Worm (Caenorhabditis elegans) whole organism, L1 larva: ENCODE data around the gene M60.6.

Experiments
- efl-1 ChIP-seq, 4 experiments: fragments of 150-350 bp; optimal IDR thresholded peaks in 3 of 4; peaks in 1 of 4; 1 replicate in 1 of 4; 2 replicates in 3 of 4; lab custom pipeline; 2014; ENCODE audit warnings: missing biosample characterization in 2 of 4, missing genetic modification characterization in 2 of 4, missing genetic modification reagents in 2 of 4
- egl-27 ChIP-seq, 2 experiments: fragments of 150-350 bp in 1 of 2; sonication (generic microtip); optimal IDR thresholded peaks; 3 replicates each; lab custom pipeline; 2017 to 2018; ENCODE audit warnings: missing biosample characterization in 2 of 2, missing genetic modification characterization in 2 of 2, missing genetic modification reagents in 2 of 2
- elt-2 ChIP-seq: sonication (generic microtip); optimal IDR thresholded peaks from 2 replicates; lab custom pipeline; 2016; ENCODE audit warnings: missing genetic modification characterization, mild to moderate bottlenecking, inconsistent platforms, missing compliant biosample characterization, missing genetic modification reagents
- fkh-4 ChIP-seq: sonication (generic microtip); optimal IDR thresholded peaks from 2 replicates; lab custom pipeline; 2016; ENCODE audit warnings: missing compliant biosample characterization, missing genetic modification characterization, borderline replicate concordance
- lir-3 ChIP-seq: sonication (generic microtip); optimal IDR thresholded peaks from 2 replicates; lab custom pipeline; 2016; ENCODE audit warnings: mild to moderate bottlenecking, missing genetic modification characterization, moderate library complexity, missing compliant biosample characterization; ENCODE audit not compliant: poor library complexity
- mdl-1 ChIP-seq, 2 experiments: fragments of 150-350 bp; optimal IDR thresholded peaks; 2 replicates each; lab custom pipeline; 2014 to 2017; ENCODE audit warnings: missing biosample characterization in 2 of 2, missing genetic modification characterization in 2 of 2, inconsistent platforms in 1 of 2
- nhr-11 ChIP-seq: fragments of 150-350 bp; optimal IDR thresholded peaks from 2 replicates; lab custom pipeline; 2014; ENCODE audit warnings: missing biosample characterization, missing genetic modification characterization
- nhr-84 ChIP-seq: sonication (generic microtip); optimal IDR thresholded peaks from 2 replicates; lab custom pipeline; 2017; ENCODE audit warnings: missing biosample characterization, missing genetic modification characterization
- tbx-2 ChIP-seq: sonication (generic microtip); optimal IDR thresholded peaks from 2 replicates; lab custom pipeline; 2016; ENCODE audit warnings: missing genetic modification characterization, missing compliant biosample characterization
- unc-130 ChIP-seq: fragments of 150-350 bp; optimal IDR thresholded peaks from 2 replicates; lab custom pipeline; 2017; ENCODE audit warnings: missing biosample characterization, missing genetic modification characterization, inconsistent platforms
- zag-1 ChIP-seq: fragments of 150-350 bp; optimal IDR thresholded peaks from 2 replicates; lab custom pipeline; 2014; ENCODE audit warnings: missing biosample characterization, missing genetic modification characterization
- ztf-4 ChIP-seq: fragments of 150-350 bp; optimal IDR thresholded peaks from 2 replicates; lab custom pipeline; 2014; ENCODE audit warnings: missing biosample characterization, missing genetic modification characterization

ce11 chrX:8224916-8225315 lies 27.3 kb downstream of the M60.6 start, which contains the start of gene K02A6.2:
- TF ChIP-seq nhr-84 (tag; lab: Kevin White, UChicago) (no peak), egl-27 (tag; optimal IDR thresholded peaks at IDR 0.05; lab: Kevin White, UChicago) (no peak), elt-2 (tag; lab: Kevin White, UChicago) (no peak), efl-1 (optimal IDR thresholded peaks at IDR 0.05; lab: Kevin White, UChicago) (no peak), efl-1 (GFP tag; optimal IDR thresholded peaks at IDR 0.05 in 1 of 2; lab: Kevin White, UChicago) (no peak), mdl-1 (tag; optimal IDR thresholded peaks at IDR 0.05; lab: Kevin White, UChicago) (no peak), fkh-4 (no peak), lir-3 (no peak), tbx-2 (no peak), ztf-4 (no peak), zag-1 (tag; lab: Kevin White, UChicago) (no peak), unc-130 (tag; lab: Kevin White, UChicago) (no peak), nhr-11 (no peak)
